Fruit fly (Drosophila melanogaster) whole organism, prepupa: ENCODE data around the gene CG31729.

ENCODE experiments used
- CG11294 ChIP-seq: fragments of 200-800 bp; sonication (Bioruptor generic); IDR thresholded peaks from 2 replicates; pipeline ENCODE4 v1.3.6; 2022; ENCODE audit warnings: missing biosample characterization, missing genetic modification characterization
- CG15336 ChIP-seq: fragments of 200-800 bp; sonication (Bioruptor generic); IDR thresholded peaks from 2 replicates; pipeline ENCODE4 v1.3.6; 2022; ENCODE audit warnings: missing biosample characterization, missing genetic modification characterization
- CG6163 ChIP-seq: fragments of 200-800 bp; sonication (Bioruptor generic); IDR thresholded peaks from 3 replicates; pipeline ENCODE4 v1.3.6; 2022; ENCODE audit warnings: missing biosample characterization, missing genetic modification characterization
- CG8632 ChIP-seq: fragments of 200-800 bp; sonication (Bioruptor generic); optimal IDR thresholded peaks from 3 replicates; lab custom pipeline; 2016; ENCODE audit warnings: missing biosample characterization, missing genetic modification characterization
- Ets21C ChIP-seq: fragments of 200-800 bp; sonication (Bioruptor generic); optimal IDR thresholded peaks from 3 replicates; lab custom pipeline; 2016; ENCODE audit warnings: missing biosample characterization, missing genetic modification characterization
- Gug ChIP-seq: fragments of 200-800 bp; sonication (Bioruptor generic); IDR thresholded peaks from 2 replicates; pipeline ENCODE4 v1.3.6; 2022; ENCODE audit warnings: missing biosample characterization, missing genetic modification characterization
- Hr4 ChIP-seq: fragments of 200-800 bp; sonication (Bioruptor generic); optimal IDR thresholded peaks from 3 replicates; lab custom pipeline; 2016; ENCODE audit warnings: missing biosample characterization, missing genetic modification characterization
- Sox102F ChIP-seq: fragments of 200-800 bp; sonication (Bioruptor generic); optimal IDR thresholded peaks from 2 replicates; lab custom pipeline; 2016; ENCODE audit warnings: missing biosample characterization, mild to moderate bottlenecking, missing genetic modification characterization
- Sox15 ChIP-seq: fragments of 200-800 bp; sonication (Bioruptor generic); optimal IDR thresholded peaks from 3 replicates; lab custom pipeline; 2016; ENCODE audit warnings: missing biosample characterization, missing genetic modification characterization
- cyc ChIP-seq: fragments of 200-800 bp; sonication (Bioruptor generic); optimal IDR thresholded peaks from 3 replicates; lab custom pipeline; 2016; ENCODE audit warnings: missing biosample characterization, missing genetic modification characterization
- dac ChIP-seq: fragments of 200-800 bp; sonication (Bioruptor generic); optimal IDR thresholded peaks from 2 replicates; lab custom pipeline; 2017; ENCODE audit warnings: missing biosample characterization, mild to moderate bottlenecking, missing genetic modification characterization
- fkh ChIP-seq: fragments of 200-800 bp; sonication (Bioruptor generic); optimal IDR thresholded peaks from 3 replicates; lab custom pipeline; 2017; ENCODE audit warnings: missing biosample characterization, mild to moderate bottlenecking, missing genetic modification characterization, moderate library complexity
- spab ChIP-seq: fragments of 200-800 bp; sonication (Bioruptor generic); optimal IDR thresholded peaks from 2 replicates; lab custom pipeline; 2017; ENCODE audit warnings: missing biosample characterization, mild to moderate bottlenecking, missing genetic modification characterization, missing genetic modification reagents
- topi ChIP-seq: fragments of 200-800 bp; sonication (Bioruptor generic); optimal IDR thresholded peaks from 3 replicates; lab custom pipeline; 2016; ENCODE audit warnings: missing biosample characterization, missing genetic modification characterization

dm6 chr2L:13349237-13349902, 59.6 kb downstream of the CG31729 start:
- TF ChIP-seq Ets21C (GFP tag; lab: Kevin White, UChicago), result no peak
- no peak for TF ChIP-seq CG15336
- TF ChIP-seq dac (GFP tag; lab: Kevin White, UChicago), result no peak
- TF ChIP-seq topi (GFP tag; lab: Kevin White, UChicago), result no peak
- no peak for TF ChIP-seq Gug
- no peak for TF ChIP-seq CG6163 (GFP tag; lab: Robert Waterston, UW)
- no peak for TF ChIP-seq cyc (GFP tag; lab: Kevin White, UChicago)
- no peak for TF ChIP-seq CG11294
- no peak for TF ChIP-seq fkh (GFP tag; lab: Kevin White, UChicago)
- no peak for TF ChIP-seq Hr4 (GFP tag; lab: Kevin White, UChicago)
- TF ChIP-seq Sox15, result no peak
- TF ChIP-seq Sox102F (GFP tag; lab: Kevin White, UChicago), result no peak
- TF ChIP-seq spab (GFP tag; lab: Kevin White, UChicago), result no peak
- no peak for TF ChIP-seq CG8632 (GFP tag; lab: Kevin White, UChicago)
